Fruit fly (Drosophila melanogaster) whole organism, embryonic: ENCODE measurements around the gene bsf.
A peak's percentile ranks its signal among the peaks of the same experiment; 100 is the strongest.

ENCODE experiments used
- BEAF-32 ChIP-seq: fragments of 200-800 bp; sonication (Bioruptor generic); optimal IDR thresholded peaks from 3 replicates; lab custom pipeline; 2017; ENCODE audit warnings: missing biosample characterization, missing genetic modification characterization, mild to moderate bottlenecking, moderate library complexity, missing genetic modification reagents
- CG10209 ChIP-seq: fragments of 200-800 bp; sonication (Bioruptor generic); optimal IDR thresholded peaks from 3 replicates; lab custom pipeline; 2017; ENCODE audit warnings: missing biosample characterization, mild to moderate bottlenecking, missing genetic modification characterization, missing genetic modification reagents
- CG10565 ChIP-seq: fragments of 200-800 bp; sonication (Bioruptor generic); optimal IDR thresholded peaks from 3 replicates; lab custom pipeline; 2016; ENCODE audit warnings: missing biosample characterization, mild to moderate bottlenecking, missing genetic modification characterization
- CG11504 ChIP-seq: fragments of 200-800 bp; sonication (Bioruptor generic); optimal IDR thresholded peaks from 3 replicates; lab custom pipeline; 2019; ENCODE audit warnings: missing biosample characterization, mild to moderate bottlenecking, missing genetic modification characterization, moderate library complexity
- CG12155 ChIP-seq: fragments of 200-800 bp; sonication (Bioruptor generic); optimal IDR thresholded peaks from 3 replicates; lab custom pipeline; 2016; ENCODE audit warnings: missing biosample characterization, missing genetic modification characterization
- CG12236 ChIP-seq: fragments of 200-800 bp; sonication (Bioruptor generic); optimal IDR thresholded peaks from 2 replicates; lab custom pipeline; 2016; ENCODE audit warnings: missing biosample characterization, missing genetic modification characterization
- CG13624 ChIP-seq: fragments of 200-800 bp; sonication (Bioruptor generic); optimal IDR thresholded peaks from 2 replicates; lab custom pipeline; 2016; ENCODE audit warnings: missing biosample characterization, missing genetic modification characterization
- CG14014 ChIP-seq: fragments of 200-800 bp; sonication (Bioruptor generic); IDR thresholded peaks from 2 replicates; pipeline ENCODE4 v1.3.6; 2022; ENCODE audit warnings: missing biosample characterization, missing genetic modification characterization
- CG14667 ChIP-seq: fragments of 200-800 bp; sonication (Bioruptor generic); IDR thresholded peaks from 2 replicates; pipeline ENCODE4 v1.3.6; 2022; ENCODE audit warnings: missing biosample characterization, missing genetic modification characterization
- CG14710 ChIP-seq: fragments of 200-800 bp; sonication (Bioruptor generic); optimal IDR thresholded peaks from 3 replicates; lab custom pipeline; 2019; ENCODE audit warnings: missing biosample characterization, mild to moderate bottlenecking, missing genetic modification characterization, moderate library complexity
- CG1529 ChIP-seq: fragments of 200-800 bp; sonication (Bioruptor generic); optimal IDR thresholded peaks from 3 replicates; lab custom pipeline; 2018; ENCODE audit warnings: missing biosample characterization, missing genetic modification characterization
- CG17802 ChIP-seq: fragments of 200-800 bp; sonication (Bioruptor generic); optimal IDR thresholded peaks from 2 replicates; lab custom pipeline; 2018; ENCODE audit warnings: missing biosample characterization, mild to moderate bottlenecking, missing genetic modification characterization, moderate library complexity
- CG18262 ChIP-seq: fragments of 200-800 bp; optimal IDR thresholded peaks from 3 replicates; lab custom pipeline; 2019; ENCODE audit warnings: missing biosample characterization, mild to moderate bottlenecking, missing genetic modification characterization, moderate library complexity
- CG2199 ChIP-seq: fragments of 200-800 bp; sonication (Bioruptor generic); IDR thresholded peaks from 3 replicates; pipeline ENCODE4 v1.3.6; 2022; ENCODE audit warnings: missing biosample characterization, missing genetic modification characterization
- CG30403 ChIP-seq: fragments of 200-800 bp; sonication (Bioruptor generic); optimal IDR thresholded peaks from 3 replicates; lab custom pipeline; 2016; ENCODE audit warnings: missing biosample characterization, missing genetic modification characterization
- CG31365 ChIP-seq: fragments of 200-800 bp; sonication (Bioruptor generic); optimal IDR thresholded peaks from 2 replicates; lab custom pipeline; 2018; ENCODE audit warnings: missing biosample characterization, mild to moderate bottlenecking, missing genetic modification characterization
- CG31388 ChIP-seq: fragments of 200-800 bp; sonication (Bioruptor generic); optimal IDR thresholded peaks from 2 replicates; lab custom pipeline; 2016; ENCODE audit warnings: missing biosample characterization, missing genetic modification characterization
- CG31441 ChIP-seq: fragments of 200-800 bp; sonication (Bioruptor generic); IDR thresholded peaks from 2 replicates; pipeline ENCODE4 v1.3.6; 2022; ENCODE audit warnings: missing biosample characterization, missing genetic modification characterization
- CG32772 ChIP-seq: fragments of 200-800 bp; sonication (Bioruptor generic); IDR thresholded peaks from 2 replicates; pipeline ENCODE4 v1.3.6; 2022; ENCODE audit warnings: missing biosample characterization, missing genetic modification characterization
- CG3847 ChIP-seq: fragments of 200-800 bp; sonication (Bioruptor generic); IDR thresholded peaks from 2 replicates; pipeline ENCODE4 v1.3.6; 2022; ENCODE audit warnings: missing biosample characterization, missing genetic modification characterization
- CG6654 ChIP-seq: fragments of 200-800 bp; sonication (Bioruptor generic); optimal IDR thresholded peaks from 2 replicates; lab custom pipeline; 2017; ENCODE audit warnings: missing biosample characterization, mild to moderate bottlenecking, missing genetic modification characterization
- CG8478 ChIP-seq: fragments of >200 bp; optimal IDR thresholded peaks from 2 replicates; lab custom pipeline; 2018
- CG9437 ChIP-seq: fragments of 200-800 bp; sonication (Bioruptor generic); optimal IDR thresholded peaks from 2 replicates; lab custom pipeline; 2018; ENCODE audit warnings: missing biosample characterization, mild to moderate bottlenecking, missing genetic modification characterization
- CG9727 ChIP-seq: fragments of 200-800 bp; sonication (Bioruptor generic); optimal IDR thresholded peaks from 3 replicates; lab custom pipeline; 2017; ENCODE audit warnings: missing biosample characterization, mild to moderate bottlenecking, missing genetic modification characterization
- Chrac-16 ChIP-seq: fragments of 200-800 bp; sonication (Bioruptor generic); optimal IDR thresholded peaks from 3 replicates; lab custom pipeline; 2016; ENCODE audit warnings: missing biosample characterization, missing genetic modification characterization
- Dek ChIP-seq: fragments of 200-800 bp; sonication (Bioruptor generic); optimal IDR thresholded peaks from 3 replicates; lab custom pipeline; 2019; ENCODE audit warnings: missing biosample characterization, mild to moderate bottlenecking, missing genetic modification characterization, moderate library complexity
- Dip2 ChIP-seq: fragments of 200-800 bp; sonication (Bioruptor generic); IDR thresholded peaks from 2 replicates; pipeline ENCODE4 v1.3.6; 2022; ENCODE audit warnings: missing biosample characterization, missing genetic modification characterization
- HLHmδ ChIP-seq: fragments of 200-800 bp; sonication (Bioruptor generic); optimal IDR thresholded peaks from 2 replicates; lab custom pipeline; 2018; ENCODE audit warnings: missing biosample characterization, mild to moderate bottlenecking, missing genetic modification characterization, moderate library complexity
- HmgZ ChIP-seq: fragments of 200-800 bp; sonication (Bioruptor generic); optimal IDR thresholded peaks from 2 replicates; lab custom pipeline; 2018; ENCODE audit warnings: missing biosample characterization, mild to moderate bottlenecking, missing genetic modification characterization
- Lhr ChIP-seq: fragments of 200-800 bp; sonication (Bioruptor generic); optimal IDR thresholded peaks from 3 replicates; lab custom pipeline; 2017; ENCODE audit warnings: mild to moderate bottlenecking, missing biosample characterization, missing genetic modification reagents, missing genetic modification characterization
- MESR4 ChIP-seq: fragments of 200-800 bp; sonication (Bioruptor generic); optimal IDR thresholded peaks from 2 replicates; lab custom pipeline; 2018; ENCODE audit warnings: missing biosample characterization, mild to moderate bottlenecking, missing genetic modification characterization, moderate library complexity
- NC2β ChIP-seq: fragments of 200-800 bp; sonication (Bioruptor generic); optimal IDR thresholded peaks from 2 replicates; lab custom pipeline; 2016; ENCODE audit warnings: missing biosample characterization, missing genetic modification characterization
- Optix ChIP-seq: fragments of 200-800 bp; sonication (Bioruptor generic); IDR thresholded peaks from 3 replicates; pipeline ENCODE4 v1.3.6; 2022; ENCODE audit warnings: missing biosample characterization, missing genetic modification characterization
- Rfx ChIP-seq: fragments of 200-800 bp; sonication (Bioruptor generic); IDR thresholded peaks from 2 replicates; pipeline ENCODE4 v1.3.6; 2022; ENCODE audit warnings: missing biosample characterization, missing genetic modification characterization
- Tbp ChIP-seq: fragments of >200 bp; optimal IDR thresholded peaks from 2 replicates; lab custom pipeline; 2018; ENCODE audit warnings: missing biosample characterization, missing genetic modification characterization
- abd-A ChIP-seq: fragments of 200-800 bp; sonication (Bioruptor generic); optimal IDR thresholded peaks from 3 replicates; lab custom pipeline; 2019; ENCODE audit warnings: missing biosample characterization, mild to moderate bottlenecking, missing genetic modification characterization, moderate library complexity
- amos ChIP-seq: fragments of 200-800 bp; sonication (Bioruptor generic); IDR thresholded peaks from 2 replicates; pipeline ENCODE4 v1.3.6; 2022; ENCODE audit warnings: missing biosample characterization, missing genetic modification characterization; ENCODE audit not compliant: partially characterized antibody
- ato ChIP-seq: fragments of 200-800 bp; sonication (Bioruptor generic); IDR thresholded peaks from 2 replicates; pipeline ENCODE4 v1.3.6; 2022; ENCODE audit warnings: missing biosample characterization, missing genetic modification characterization; ENCODE audit not compliant: partially characterized antibody
- bsh ChIP-seq, 2 experiments: fragments of 200-800 bp; sonication (Bioruptor generic); optimal IDR thresholded peaks; 2 replicates each; lab custom pipeline; 2017 to 2018; ENCODE audit warnings: mild to moderate bottlenecking in 2 of 2, missing biosample characterization in 2 of 2, missing genetic modification characterization in 2 of 2, moderate library complexity in 1 of 2
- chinmo ChIP-seq: fragments of 200-800 bp; sonication (Bioruptor generic); IDR thresholded peaks from 4 replicates; pipeline ENCODE4 v1.3.6; 2022; ENCODE audit warnings: missing biosample characterization, missing genetic modification characterization; ENCODE audit not compliant: partially characterized antibody
- hbn ChIP-seq: fragments of 200-800 bp; sonication (Bioruptor generic); IDR thresholded peaks from 2 replicates; pipeline ENCODE4 v1.3.6; 2022; ENCODE audit warnings: missing biosample characterization, missing genetic modification characterization; ENCODE audit not compliant: partially characterized antibody
- kay ChIP-seq: fragments of 200-800 bp; sonication (Bioruptor generic); optimal IDR thresholded peaks from 2 replicates; lab custom pipeline; 2016; ENCODE audit warnings: missing biosample characterization, missing genetic modification characterization
- lola ChIP-seq, 3 experiments: fragments of >200 bp in 2 of 3; fragments of 200-800 bp in 1 of 3; sonication (Bioruptor generic) in 1 of 3; optimal IDR thresholded peaks; 2 replicates each; lab custom pipeline; 2017 to 2019; ENCODE audit warnings: missing biosample characterization in 3 of 3, missing genetic modification characterization in 3 of 3, mild to moderate bottlenecking in 1 of 3, moderate library complexity in 1 of 3
- pita ChIP-seq: fragments of 200-800 bp; sonication (Bioruptor generic); optimal IDR thresholded peaks from 2 replicates; lab custom pipeline; 2017; ENCODE audit warnings: missing biosample characterization, mild to moderate bottlenecking, missing genetic modification characterization
- ranshi ChIP-seq: fragments of 200-800 bp; sonication (Bioruptor generic); IDR thresholded peaks from 2 replicates; pipeline ENCODE4 v1.3.6; 2022; ENCODE audit warnings: missing biosample characterization, missing genetic modification characterization
- ro ChIP-seq: fragments of 200-800 bp; sonication (Bioruptor generic); IDR thresholded peaks from 2 replicates; pipeline ENCODE4 v1.3.6; 2022; ENCODE audit warnings: missing biosample characterization, missing genetic modification characterization
- sd ChIP-seq: fragments of 200-800 bp; sonication (Bioruptor generic); optimal IDR thresholded peaks from 3 replicates; lab custom pipeline; 2018; ENCODE audit warnings: missing biosample characterization, mild to moderate bottlenecking, missing genetic modification characterization, moderate library complexity
- sens-2 ChIP-seq: fragments of 200-800 bp; sonication (Bioruptor generic); IDR thresholded peaks from 2 replicates; pipeline ENCODE4 v1.3.6; 2022; ENCODE audit warnings: missing biosample characterization, missing genetic modification characterization
- sug ChIP-seq: fragments of 200-800 bp; optimal IDR thresholded peaks from 2 replicates; lab custom pipeline; 2019; ENCODE audit warnings: missing biosample characterization, mild to moderate bottlenecking, missing genetic modification characterization, moderate library complexity
- zfh1 ChIP-seq: fragments of 200-800 bp; sonication (Bioruptor generic); IDR thresholded peaks from 3 replicates; pipeline ENCODE4 v1.3.6; 2022; ENCODE audit warnings: missing biosample characterization, missing genetic modification characterization

bsf gene

DNA sequence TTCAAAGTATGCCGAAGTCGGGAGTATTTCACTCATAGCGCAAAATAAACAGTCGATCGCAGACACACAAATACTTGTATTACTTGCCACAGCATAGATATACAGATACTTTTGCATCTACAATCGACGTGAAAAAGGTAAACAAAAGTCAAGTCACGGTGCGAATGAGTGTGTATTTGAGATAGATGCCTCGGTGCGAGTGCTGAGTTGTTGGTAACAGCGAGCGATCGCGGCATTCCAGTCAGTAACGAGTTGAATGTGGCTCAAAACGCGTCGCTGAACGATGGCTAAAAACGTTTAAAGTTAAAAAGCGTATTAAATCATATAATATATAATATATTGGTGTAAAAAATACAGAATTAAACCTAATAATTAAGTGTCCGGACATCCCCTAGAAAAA is 30.8 kb upstream of the bsf start, which contains the start of gene grnd (continued):
- TF ChIP-seq ato (GFP tag; lab: Robert Waterston, UW) (no peak), ro (GFP tag; lab: Robert Waterston, UW) (no peak), CG9727 (GFP tag; lab: Kevin White, UChicago) (no peak), Dip2 (GFP tag; lab: Robert Waterston, UW) (no peak), lola (GFP tag; optimal IDR thresholded peaks at IDR 0.05; lab: Kevin White, UChicago) (no peak), HmgZ (tag; lab: Kevin White, UChicago) (no peak), amos (peak; percentile 26; the same call in 1 of the 2 replicates), Optix (GFP tag; lab: Robert Waterston, UW) (no peak), Dek (no peak), chinmo (GFP tag; lab: Robert Waterston, UW) (peak; percentile 79; the same call in 1 of the 4 replicates), bsh (GFP tag; optimal IDR thresholded peaks at IDR 0.05; lab: Kevin White, UChicago) (no peak), CG9437 (GFP tag; lab: Kevin White, UChicago) (no peak), NC2β (GFP tag; lab: Kevin White, UChicago) (no peak), zfh1 (GFP tag; lab: Robert Waterston, UW) (no peak), CG1529 (GFP tag; lab: Kevin White, UChicago) (no peak), CG13624 (GFP tag; lab: Kevin White, UChicago) (no peak), CG31365 (no peak), CG12236 (GFP tag; lab: Kevin White, UChicago) (no peak), kay (GFP tag; lab: Kevin White, UChicago) (no peak), MESR4 (GFP tag; lab: Kevin White, UChicago) (no peak), CG30403 (GFP tag; lab: Kevin White, UChicago) (no peak), CG14667 (GFP tag; lab: Robert Waterston, UW) (no peak), sd (tag; lab: Kevin White, UChicago) (peak; percentile 93), CG17802 (tag; lab: Kevin White, UChicago) (no peak), CG10565 (GFP tag; lab: Kevin White, UChicago) (no peak), Tbp (no peak), Chrac-16 (no peak), CG31441 (GFP tag; lab: Robert Waterston, UW) (no peak), CG6654 (GFP tag; lab: Kevin White, UChicago) (no peak), ranshi (GFP tag; lab: Robert Waterston, UW) (no peak)

DNA sequence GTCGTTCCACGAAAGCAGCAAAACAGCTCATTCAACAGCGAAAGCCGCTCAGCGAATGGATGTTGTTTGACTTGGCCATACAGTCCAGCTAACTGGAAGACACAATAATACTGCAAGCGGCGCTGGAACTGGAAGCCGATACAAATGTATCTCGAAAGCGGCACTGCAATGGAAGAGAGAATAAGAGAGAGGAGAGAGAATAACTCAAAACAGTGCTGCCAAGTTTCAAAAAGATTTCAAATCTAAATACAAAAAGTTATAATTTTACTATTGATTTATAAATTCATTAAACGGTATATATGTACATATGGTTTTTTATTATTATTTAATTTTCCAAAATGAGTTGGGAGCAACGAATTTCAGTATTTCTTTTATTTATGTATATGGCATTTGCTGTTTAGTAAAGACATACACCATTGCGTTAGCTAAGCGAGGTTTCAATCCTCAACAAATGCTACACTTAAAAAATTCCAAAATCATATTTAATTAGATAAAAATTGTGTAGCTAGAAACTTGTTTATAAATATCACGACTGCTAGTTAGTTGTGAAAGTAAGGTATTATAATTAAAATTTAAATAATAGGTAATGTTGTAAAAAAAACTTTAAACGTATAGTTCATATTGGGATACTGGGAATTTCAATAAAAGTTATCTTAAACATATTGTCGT is 30.1 kb upstream of the bsf start, which contains the start of gene CG10283:
Gene CG10283, minus strand, starts transcription at position 132 of the 669 bp plus-strand sequence.
- TF ChIP-seq Rfx (GFP tag; lab: Robert Waterston, UW) (peak; percentile 58; the same call in 1 of the 2 replicates), CG18262 (tag; lab: Kevin White, UChicago) (peak; percentile 49), CG12155 (GFP tag; lab: Kevin White, UChicago) (peak; percentile 42), HLHmδ (GFP tag; lab: Kevin White, UChicago) (peak; percentile 92), CG2199 (GFP tag; lab: Robert Waterston, UW) (peak; percentile 96), sug (tag; lab: Kevin White, UChicago) (peak; percentile 28), CG31388 (no peak), CG14710 (peak; percentile 74), Lhr (peak; percentile 61), abd-A (tag; lab: Kevin White, UChicago) (peak; percentile 17), sens-2 (GFP tag; lab: Robert Waterston, UW) (no peak), CG14014 (peak; percentile 43; the same call in 1 of the 2 replicates), CG10209 (peak; percentile 16), CG32772 (GFP tag; lab: Robert Waterston, UW) (peak; percentile 33; the same call in 1 of the 2 replicates), pita (GFP tag; lab: Kevin White, UChicago) (peak; percentile 85), CG11504 (tag; lab: Kevin White, UChicago) (peak; percentile 77), BEAF-32 (peak; percentile 40), CG8478 (lab: Kevin White, UChicago) (no peak), CG1529 (GFP tag; lab: Kevin White, UChicago) (no peak), hbn (0 out of 2 replicates have a peak, but pooled peaks have one; percentile 13), CG3847 (GFP tag; lab: Robert Waterston, UW) (peak; percentile 64)
